Worm (Caenorhabditis elegans): Measurements from ENCODE around the gene tag-273.
"Not testable (repeated sequence)": the region's sequence is repeated elsewhere in the genome, so short reads cannot be mapped to it uniquely, and the experiment has no call there.

tag-273 gene

DNA sequence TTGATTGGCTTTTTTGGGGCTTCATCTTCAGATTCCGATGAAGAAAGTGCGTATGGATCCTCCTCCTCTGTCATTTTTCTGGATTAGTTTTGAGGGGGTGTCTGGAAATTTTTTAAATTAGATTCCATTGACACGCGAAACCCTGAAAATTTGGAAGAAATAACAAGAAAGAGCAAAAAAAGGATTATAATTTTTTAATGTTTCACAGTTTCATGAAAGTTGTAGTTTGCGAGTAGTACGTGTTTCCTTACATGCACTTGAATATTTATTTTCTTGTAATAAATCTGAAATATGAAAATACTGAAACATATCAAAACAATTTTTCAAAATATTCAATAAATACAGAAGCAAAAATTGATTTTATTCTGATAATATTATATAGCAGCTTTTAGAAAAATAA is at the start of gene tag-273:
tag-273 (minus strand) TSS at position 101 of the 400 bp plus-strand sequence.
- TF ChIP-seq lin-39 (tag; optimal IDR thresholded peaks at IDR 0.05) (no peak), nhr-28 (tag; optimal IDR thresholded peaks at IDR 0.05) (no peak), tlp-1 (tag; optimal IDR thresholded peaks at IDR 0.05) (no peak), mab-9 (GFP tag; IDR thresholded peaks at IDR 0.05) (no peak), dsc-1 (tag; optimal IDR thresholded peaks at IDR 0.05) (no peak), ceh-82 (tag; optimal IDR thresholded peaks at IDR 0.05) (no peak), irx-1 (tag; optimal IDR thresholded peaks at IDR 0.05) (no peak), ceh-90 (tag; optimal IDR thresholded peaks at IDR 0.05) (no peak), egl-13 (tag; optimal IDR thresholded peaks at IDR 0.05) (no peak), Y116A8C.19 (tag; optimal IDR thresholded peaks at IDR 0.05; ENCODE audit: borderline replicate concordance) (no peak)

DNA sequence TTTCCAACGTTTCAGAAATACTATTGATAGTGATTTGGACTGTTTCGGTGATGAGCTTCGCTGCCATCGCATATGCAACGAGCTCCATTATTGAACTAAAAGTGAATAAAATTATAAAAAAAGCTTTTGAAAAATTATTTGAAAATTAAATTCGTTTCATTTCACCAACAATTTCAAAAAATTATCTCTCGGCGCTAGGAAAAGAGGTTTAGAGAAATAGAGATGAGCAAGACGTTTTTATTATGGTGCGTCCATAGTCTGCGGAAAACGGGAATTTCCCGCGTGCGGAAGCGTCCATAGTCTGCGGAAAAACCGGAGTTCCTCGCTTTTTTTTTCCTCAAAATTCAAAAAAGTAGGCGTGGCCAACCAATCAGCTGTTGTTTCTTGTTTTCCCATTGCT is 46.9 kb upstream of the tag-273 start, which contains the start of gene pals-30:
pals-30 (minus strand) TSS at position 101 of the 400 bp plus-strand sequence.
- not testable (repeated sequence) for TF ChIP-seq jun-1, nhr-28, elt-2 (tag; optimal IDR thresholded peaks at IDR 0.05)

DNA sequence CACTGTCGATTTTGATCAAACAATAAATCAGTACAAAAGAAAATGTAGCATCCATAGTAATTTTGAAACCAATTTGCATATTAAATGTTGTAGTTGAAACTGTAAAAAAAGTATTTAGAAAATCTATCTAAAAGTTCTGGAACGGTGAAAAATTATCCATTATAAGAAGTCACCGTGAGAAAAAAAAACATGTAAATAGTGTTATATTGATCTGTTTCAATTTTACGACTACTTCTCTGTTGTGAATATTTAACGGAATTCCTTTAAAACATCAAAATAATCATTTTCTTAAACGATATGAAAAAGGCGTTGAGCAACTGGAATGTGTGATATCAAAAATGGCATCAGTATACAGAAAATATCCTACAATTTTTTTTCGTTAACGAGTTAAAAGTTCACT is 44.3 kb upstream of the tag-273 start, which contains the start of gene T27E7.9:
T27E7.9 (minus strand) TSS at position 101 of the 400 bp plus-strand sequence.
- TF ChIP-seq ceh-90 (tag; optimal IDR thresholded peaks at IDR 0.05) = no peak
- TF ChIP-seq blmp-1 (tag; optimal IDR thresholded peaks at IDR 0.05) = no peak
- no peak for TF ChIP-seq irx-1 (tag; optimal IDR thresholded peaks at IDR 0.05)
- no peak for TF ChIP-seq zip-4 (GFP tag; optimal IDR thresholded peaks at IDR 0.05)
- TF ChIP-seq egl-27 (tag; optimal IDR thresholded peaks at IDR 0.05) = no peak
- TF ChIP-seq C04F5.9 (tag; optimal IDR thresholded peaks at IDR 0.05) = no peak
- TF ChIP-seq unc-98 (GFP tag; IDR thresholded peaks at IDR 0.05) = no peak
- TF ChIP-seq nhr-28 (tag; optimal IDR thresholded peaks at IDR 0.05) = no peak
- TF ChIP-seq pax-3 (tag; optimal IDR thresholded peaks at IDR 0.05) = no peak
- no peak for TF ChIP-seq C16A3.4 (tag; optimal IDR thresholded peaks at IDR 0.05)
- TF ChIP-seq tbx-2 (tag; optimal IDR thresholded peaks at IDR 0.05) = no peak
- no peak for TF ChIP-seq ces-1 (GFP tag; optimal IDR thresholded peaks at IDR 0.05)
- TF ChIP-seq snpc-4 (tag; optimal IDR thresholded peaks at IDR 0.05) = no peak
- TF ChIP-seq fkh-10 (GFP tag; optimal IDR thresholded peaks at IDR 0.05) = no peak
- no peak for TF ChIP-seq efl-3 (GFP tag; optimal IDR thresholded peaks at IDR 0.05)
- no peak for TF ChIP-seq ztf-11 (tag; optimal IDR thresholded peaks at IDR 0.05)
- no peak for TF ChIP-seq fkh-4 (tag; optimal IDR thresholded peaks at IDR 0.05; ENCODE audit: borderline replicate concordance)
- no peak for TF ChIP-seq nhr-47 (tag; optimal IDR thresholded peaks at IDR 0.05)
- TF ChIP-seq ets-5 (GFP tag; IDR thresholded peaks at IDR 0.05) = no peak

DNA sequence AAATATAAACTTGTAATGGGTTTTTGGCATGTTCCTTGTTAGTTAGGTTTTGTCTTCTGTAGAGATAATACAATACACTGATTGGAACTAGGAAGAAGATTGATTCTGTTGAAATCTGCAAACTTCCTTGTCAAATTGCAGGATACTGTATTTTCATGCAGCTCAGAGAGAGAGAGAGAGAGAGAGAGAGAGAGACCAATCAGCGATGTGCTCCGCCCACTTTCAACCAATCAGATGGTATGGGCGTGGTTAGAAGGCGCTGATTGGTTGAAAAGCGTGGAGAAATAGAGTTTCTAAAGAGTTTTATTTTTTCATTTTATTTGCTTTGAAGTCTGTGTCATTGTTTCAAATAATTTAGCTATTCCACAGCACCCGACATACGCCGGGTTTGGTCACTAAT is 42.3 kb upstream of the tag-273 start:
- TF ChIP-seq jun-1 (tag; optimal IDR thresholded peaks at IDR 0.05) = no peak
- no peak for TF ChIP-seq tlp-1 (tag; optimal IDR thresholded peaks at IDR 0.05)
- no peak for TF ChIP-seq grh-1 (GFP tag; IDR thresholded peaks at IDR 0.05)
- TF ChIP-seq lsy-2 (tag; optimal IDR thresholded peaks at IDR 0.05) = no peak
- TF ChIP-seq ztf-4 (tag; optimal IDR thresholded peaks at IDR 0.05) = no peak
- no peak for TF ChIP-seq unc-130 (tag; optimal IDR thresholded peaks at IDR 0.05)
- no peak for TF ChIP-seq egl-13 (tag; optimal IDR thresholded peaks at IDR 0.05)
- no peak for TF ChIP-seq hlh-17 (GFP tag; optimal IDR thresholded peaks at IDR 0.05; ENCODE audit: borderline replicate concordance)
- no peak for TF ChIP-seq aly-2 (tag; optimal IDR thresholded peaks at IDR 0.05)
- TF ChIP-seq unc-62 (GFP tag; optimal IDR thresholded peaks at IDR 0.05) = no peak

DNA sequence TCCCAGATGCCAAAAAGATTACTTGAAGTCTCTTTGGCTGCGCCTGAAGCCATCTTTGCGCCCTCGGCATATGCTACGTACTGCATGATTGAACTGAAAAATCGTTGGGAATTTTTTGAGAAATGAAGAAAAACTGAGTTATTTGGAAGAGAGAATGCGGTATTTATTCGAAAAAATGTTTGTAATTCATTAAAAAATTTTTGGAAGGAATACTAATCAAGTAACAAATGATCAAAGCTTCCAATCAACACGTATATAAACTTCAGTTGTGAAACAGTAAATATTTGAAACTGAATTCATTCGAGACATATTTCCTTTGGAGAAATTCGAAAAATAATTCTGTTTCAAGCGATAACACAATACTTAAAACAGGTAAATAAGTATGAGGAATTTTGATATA is 37.6 kb upstream of the tag-273 start, which contains the start of gene pals-29:
pals-29 (minus strand) TSS at position 101 of the 400 bp plus-strand sequence.
- TF ChIP-seq unc-98 (GFP tag; IDR thresholded peaks at IDR 0.05) (no peak), nhr-28 (tag; optimal IDR thresholded peaks at IDR 0.05) (no peak), ets-5 (GFP tag; IDR thresholded peaks at IDR 0.05) (no peak), lin-39 (tag; optimal IDR thresholded peaks at IDR 0.05) (no peak), ceh-88 (GFP tag; IDR thresholded peaks at IDR 0.05) (no peak), fkh-4 (tag; optimal IDR thresholded peaks at IDR 0.05; ENCODE audit: borderline replicate concordance) (no peak), dsc-1 (tag; optimal IDR thresholded peaks at IDR 0.05) (no peak), nhr-12 (tag; optimal IDR thresholded peaks at IDR 0.05) (no peak), nhr-47 (tag; optimal IDR thresholded peaks at IDR 0.05) (no peak), sptf-1 (tag; optimal IDR thresholded peaks at IDR 0.05) (no peak)
